Fruit fly (Drosophila melanogaster) whole organism, wandering third instar larva: ENCODE data around the gene CG8036.

Source experiments
- Abd-B ChIP-seq: fragments of >200 bp; optimal IDR thresholded peaks from 2 replicates; lab custom pipeline; 2017; ENCODE audit warnings: missing biosample characterization, missing genetic modification characterization
- CG32264 ChIP-seq: fragments of 200-800 bp; sonication (Bioruptor generic); optimal IDR thresholded peaks from 2 replicates; lab custom pipeline; 2016; ENCODE audit warnings: missing biosample characterization, missing genetic modification characterization
- CG9705 ChIP-seq: fragments of 200-800 bp; sonication (Bioruptor generic); optimal IDR thresholded peaks from 2 replicates; lab custom pipeline; 2018; ENCODE audit warnings: missing biosample characterization, mild to moderate bottlenecking, missing genetic modification characterization
- CrebA ChIP-seq: fragments of 200-800 bp; sonication (Bioruptor generic); optimal IDR thresholded peaks from 2 replicates; lab custom pipeline; 2016; ENCODE audit warnings: missing biosample characterization, mild to moderate bottlenecking, missing genetic modification characterization, borderline replicate concordance
- Dif ChIP-seq: fragments of 200-275, 200-300 bp; sonication (Bioruptor generic); optimal IDR thresholded peaks from 2 replicates; lab custom pipeline; 2018; ENCODE audit warnings: missing biosample characterization, missing genetic modification characterization; ENCODE audit not compliant: partially characterized antibody
- GATAd ChIP-seq: sonication (Bioruptor generic); optimal IDR thresholded peaks from 2 replicates; lab custom pipeline; 2016; ENCODE audit warnings: missing biosample characterization, missing genetic modification characterization
- HLH106 ChIP-seq: fragments of 200-800 bp; optimal IDR thresholded peaks from 3 replicates; lab custom pipeline; 2019; ENCODE audit warnings: missing biosample characterization, mild to moderate bottlenecking, missing genetic modification characterization, moderate library complexity
- Hnf4 ChIP-seq: fragments of 200-800 bp; sonication (Bioruptor generic); optimal IDR thresholded peaks from 2 replicates; lab custom pipeline; 2016; ENCODE audit warnings: missing biosample characterization, mild to moderate bottlenecking, missing genetic modification characterization
- Hr78 ChIP-seq: fragments of >200 bp; optimal IDR thresholded peaks from 2 replicates; lab custom pipeline; 2017; ENCODE audit warnings: missing biosample characterization, missing genetic modification characterization
- Hr83 ChIP-seq: fragments of 200-300 bp; sonication (Bioruptor generic); optimal IDR thresholded peaks from 2 replicates; lab custom pipeline; 2016; ENCODE audit warnings: missing biosample characterization, mild to moderate bottlenecking, missing genetic modification characterization, moderate library complexity; ENCODE audit not compliant: poor library complexity, severe bottlenecking
- Jra ChIP-seq: sonication (Bioruptor generic); optimal IDR thresholded peaks from 2 replicates; lab custom pipeline; 2016; ENCODE audit warnings: missing biosample characterization, missing genetic modification characterization
- Mio ChIP-seq: sonication (Bioruptor generic); optimal IDR thresholded peaks from 2 replicates; lab custom pipeline; 2016; ENCODE audit warnings: missing biosample characterization, missing genetic modification characterization
- Myc ChIP-seq: fragments of >200 bp; optimal IDR thresholded peaks from 2 replicates; lab custom pipeline; 2017
- N ChIP-seq: fragments of >200 bp; optimal IDR thresholded peaks from 2 replicates; lab custom pipeline; 2018; ENCODE audit warnings: missing biosample characterization, missing external identifiers, missing genetic modification characterization
- OdsH ChIP-seq: fragments of 200-800 bp; sonication (Bioruptor generic); optimal IDR thresholded peaks from 2 replicates; lab custom pipeline; 2016; ENCODE audit warnings: missing biosample characterization, mild to moderate bottlenecking, missing genetic modification characterization
- Rel ChIP-seq, 2 experiments: fragments of 200-800 bp; sonication (Bioruptor generic) in 1 of 2; optimal IDR thresholded peaks; 2 replicates in 1 of 2; 3 replicates in 1 of 2; lab custom pipeline; 2016 to 2019; ENCODE audit warnings: mild to moderate bottlenecking in 2 of 2, missing biosample characterization in 2 of 2, missing genetic modification characterization in 2 of 2, moderate library complexity in 1 of 2
- Sp1 ChIP-seq: fragments of 200-800 bp; sonication (Bioruptor generic); optimal IDR thresholded peaks from 3 replicates; lab custom pipeline; 2019; ENCODE audit warnings: missing biosample characterization, mild to moderate bottlenecking, missing genetic modification characterization, moderate library complexity
- Vsx2 ChIP-seq: fragments of 200-300, 225-300 bp; sonication (Bioruptor generic); optimal IDR thresholded peaks from 2 replicates; lab custom pipeline; 2018; ENCODE audit warnings: missing biosample characterization, missing genetic modification characterization; ENCODE audit not compliant: partially characterized antibody
- br ChIP-seq: fragments of 200-800 bp; sonication (Bioruptor generic); optimal IDR thresholded peaks from 2 replicates; lab custom pipeline; 2016; ENCODE audit warnings: missing biosample characterization, missing genetic modification characterization
- brk ChIP-seq: fragments of 200-800 bp; sonication (Bioruptor generic); optimal IDR thresholded peaks from 2 replicates; lab custom pipeline; 2016; ENCODE audit warnings: missing biosample characterization, mild to moderate bottlenecking, missing genetic modification characterization
- dl ChIP-seq, 2 experiments: fragments of 175-275, 200-275 bp in 1 of 2; fragments of 200-275 bp in 1 of 2; sonication (Bioruptor generic); optimal IDR thresholded peaks; lab custom pipeline; 2018; ENCODE audit warnings: mild to moderate bottlenecking in 2 of 2, missing biosample characterization in 2 of 2, missing genetic modification characterization in 2 of 2, moderate library complexity in 2 of 2; ENCODE audit not compliant: partially characterized antibody in 2 of 2, insufficient read depth in 1 of 2
- dsf ChIP-seq: sonication (Bioruptor generic); optimal IDR thresholded peaks from 2 replicates; lab custom pipeline; 2016; ENCODE audit warnings: missing biosample characterization, missing genetic modification characterization, borderline replicate concordance
- ey ChIP-seq: fragments of 200-800 bp; sonication (Bioruptor generic); optimal IDR thresholded peaks from 2 replicates; lab custom pipeline; 2016; ENCODE audit warnings: missing biosample characterization, missing genetic modification characterization
- foxo ChIP-seq, 2 experiments: fragments of 200-800 bp; sonication (Bioruptor generic); optimal IDR thresholded peaks; 2 replicates in 1 of 2; 3 replicates in 1 of 2; lab custom pipeline; 2016 to 2017; ENCODE audit warnings: missing biosample characterization in 2 of 2, missing genetic modification characterization in 2 of 2
- fru ChIP-seq: fragments of 200-800 bp; sonication (Bioruptor generic); optimal IDR thresholded peaks from 3 replicates; lab custom pipeline; 2016; ENCODE audit warnings: missing biosample characterization, mild to moderate bottlenecking, missing genetic modification characterization
- h ChIP-seq: fragments of 200-800 bp; sonication (Bioruptor generic); optimal IDR thresholded peaks from 3 replicates; lab custom pipeline; 2016; ENCODE audit warnings: missing biosample characterization, mild to moderate bottlenecking, missing genetic modification characterization
- jim ChIP-seq: fragments of 175-275, 200-325 bp; sonication (Bioruptor generic); optimal IDR thresholded peaks from 2 replicates; lab custom pipeline; 2016; ENCODE audit warnings: missing biosample characterization, mild to moderate bottlenecking, missing genetic modification characterization
- lola ChIP-seq: fragments of >200 bp; optimal IDR thresholded peaks from 2 replicates; lab custom pipeline; 2017; ENCODE audit warnings: missing biosample characterization, missing genetic modification characterization
- pan ChIP-seq: fragments of >200 bp; optimal IDR thresholded peaks from 2 replicates; lab custom pipeline; 2017
- psq ChIP-seq: fragments of 200-800 bp; sonication (Bioruptor generic); optimal IDR thresholded peaks from 3 replicates; lab custom pipeline; 2017; ENCODE audit warnings: missing biosample characterization, mild to moderate bottlenecking, missing genetic modification characterization, moderate library complexity
- rgr ChIP-seq: fragments of 200-800 bp; sonication (Bioruptor generic); optimal IDR thresholded peaks from 3 replicates; lab custom pipeline; 2016; ENCODE audit warnings: missing biosample characterization, mild to moderate bottlenecking, missing genetic modification characterization
- sage ChIP-seq: fragments of 200-800 bp; sonication (Bioruptor generic); optimal IDR thresholded peaks from 2 replicates; lab custom pipeline; 2016; ENCODE audit warnings: missing biosample characterization, mild to moderate bottlenecking, missing genetic modification characterization
- sv ChIP-seq: fragments of 200-800 bp; sonication (Bioruptor generic); optimal IDR thresholded peaks from 3 replicates; lab custom pipeline; 2016; ENCODE audit warnings: missing biosample characterization, missing genetic modification characterization
- tai ChIP-seq: sonication (Bioruptor generic); optimal IDR thresholded peaks from 2 replicates; lab custom pipeline; 2016; ENCODE audit warnings: missing biosample characterization, missing genetic modification characterization
- woc ChIP-seq: sonication (Bioruptor generic); optimal IDR thresholded peaks from 2 replicates; lab custom pipeline; 2016; ENCODE audit warnings: missing biosample characterization, mild to moderate bottlenecking, missing genetic modification characterization

The CG8036 gene

dm6 chr3R:8652731-8653130 lies 14.9 kb upstream of the CG8036 start, which contains the start of the genes Sys1 and Dhod (continued):
- TF ChIP-seq CrebA (GFP tag; lab: Kevin White, UChicago) (no peak), brk (peak; percentile 75), N (GFP tag; lab: Kevin White, UChicago) (no peak), woc (GFP tag; lab: Kevin White, UChicago) (peak; percentile 83)

DNA sequence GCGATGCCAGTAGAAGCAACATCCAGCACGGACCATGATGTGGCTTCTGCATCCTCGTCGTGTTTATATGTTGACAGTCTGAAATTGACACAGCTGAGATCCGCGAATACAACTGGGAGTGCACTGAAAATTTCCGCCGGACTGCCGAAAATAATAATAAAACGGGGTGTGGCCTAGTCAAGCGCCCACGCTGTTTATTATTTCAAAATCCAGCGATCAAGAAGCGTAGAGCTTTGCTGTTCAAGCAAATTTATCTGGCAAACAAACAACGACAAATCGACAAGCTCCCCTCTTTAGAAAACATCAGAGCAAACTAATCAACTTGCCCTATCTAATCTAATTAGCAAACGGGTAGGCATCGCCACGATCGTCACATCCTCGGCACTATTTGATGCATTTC lies 13.6 kb upstream of the CG8036 start:
- TF ChIP-seq fru (GFP tag; lab: Kevin White, UChicago) (no peak), CrebA (GFP tag; lab: Kevin White, UChicago) (no peak), dl (GFP tag; optimal IDR thresholded peaks at IDR 0.05; lab: Kevin White, UChicago; ENCODE audit: insufficient read depth in 1 of 2, partially characterized antibody in 2 of 2) (no peak), Dif (GFP tag; lab: Kevin White, UChicago) (no peak), CG9705 (GFP tag; lab: Kevin White, UChicago) (no peak), CG32264 (no peak), foxo (GFP tag; optimal IDR thresholded peaks at IDR 0.05; lab: Kevin White, UChicago) (peak in 1 of 2 experiments; percentile 14), psq (no peak), brk (no peak), N (GFP tag; lab: Kevin White, UChicago) (no peak), dsf (GFP tag; lab: Kevin White, UChicago) (no peak), br (GFP tag; lab: Kevin White, UChicago) (peak; percentile 25), pan (lab: Kevin White, UChicago) (no peak), ey (GFP tag; lab: Kevin White, UChicago) (no peak), Sp1 (GFP tag; lab: Kevin White, UChicago) (no peak), Rel (GFP tag; optimal IDR thresholded peaks at IDR 0.05; lab: Kevin White, UChicago) (no peak), Rel (tag; optimal IDR thresholded peaks at IDR 0.05; lab: Kevin White, UChicago) (no peak), h (GFP tag; lab: Kevin White, UChicago) (peak; percentile 55), Hr83 (peak; percentile 89), Abd-B (GFP tag; lab: Kevin White, UChicago) (no peak), Hr78 (GFP tag; lab: Kevin White, UChicago) (no peak), jim (GFP tag; lab: Kevin White, UChicago) (no peak), Vsx2 (GFP tag; lab: Kevin White, UChicago) (no peak), Hnf4 (GFP tag; lab: Kevin White, UChicago) (no peak)

dm6 chr3R:8654666-8655065 lies 13.0 kb upstream of the CG8036 start, which contains the start of gene CG42489:
Gene CG42489 (minus strand): TSS chr3R:8654766.
- TF ChIP-seq OdsH (GFP tag; lab: Kevin White, UChicago): no peak
- no peak for TF ChIP-seq sage (GFP tag; lab: Kevin White, UChicago)
- TF ChIP-seq Hnf4 (GFP tag; lab: Kevin White, UChicago): no peak
- no peak for TF ChIP-seq Jra (GFP tag; lab: Kevin White, UChicago)
- no peak for TF ChIP-seq Rel (GFP tag; optimal IDR thresholded peaks at IDR 0.05; lab: Kevin White, UChicago)
- no peak for TF ChIP-seq Rel (tag; optimal IDR thresholded peaks at IDR 0.05; lab: Kevin White, UChicago)
- TF ChIP-seq sv (GFP tag; lab: Kevin White, UChicago): no peak
- TF ChIP-seq Dif (GFP tag; lab: Kevin White, UChicago): no peak
- no peak for TF ChIP-seq tai (GFP tag; lab: Kevin White, UChicago)
- no peak for TF ChIP-seq psq
- no peak for TF ChIP-seq N (GFP tag; lab: Kevin White, UChicago)
- TF ChIP-seq Hr78 (GFP tag; lab: Kevin White, UChicago): no peak
- TF ChIP-seq Abd-B (GFP tag; lab: Kevin White, UChicago): no peak
- TF ChIP-seq CG9705 (GFP tag; lab: Kevin White, UChicago): no peak
- no peak for TF ChIP-seq HLH106
- TF ChIP-seq CrebA (GFP tag; lab: Kevin White, UChicago): no peak
- TF ChIP-seq pan (lab: Kevin White, UChicago): no peak

- TF ChIP-seq GATAd: no peak
- no peak for TF ChIP-seq rgr
- no peak for TF ChIP-seq woc (GFP tag; lab: Kevin White, UChicago)
- TF ChIP-seq Myc (lab: Kevin White, UChicago): no peak
- TF ChIP-seq Hr83: no peak
- no peak for TF ChIP-seq Hr78 (GFP tag; lab: Kevin White, UChicago)
- no peak for TF ChIP-seq Jra (GFP tag; lab: Kevin White, UChicago)
- TF ChIP-seq HLH106: no peak
- TF ChIP-seq psq: no peak
- TF ChIP-seq ey (GFP tag; lab: Kevin White, UChicago): no peak
- TF ChIP-seq tai (GFP tag; lab: Kevin White, UChicago): no peak
- no peak for TF ChIP-seq lola (GFP tag; lab: Kevin White, UChicago)
- no peak for TF ChIP-seq Mio
- no peak for TF ChIP-seq dsf (GFP tag; lab: Kevin White, UChicago)
- no peak for TF ChIP-seq fru (GFP tag; lab: Kevin White, UChicago)
- TF ChIP-seq CG32264: no peak
- no peak for TF ChIP-seq Hnf4 (GFP tag; lab: Kevin White, UChicago)
- no peak for TF ChIP-seq br (GFP tag; lab: Kevin White, UChicago)
Observed at dm6 chr3R:8658688-8659087, 9.0 kb upstream of the CG8036 start.
